Fruit fly (Drosophila melanogaster) whole organism, embryonic: ENCODE data around the gene CG1764.
A peak's percentile ranks its signal among the peaks of the same experiment; 100 is the strongest.

ENCODE experiments used
- Ada2b ChIP-seq: fragments of 200-800 bp; sonication (Bioruptor generic); IDR thresholded peaks from 2 replicates; pipeline ENCODE4 v1.3.6; 2022; ENCODE audit warnings: missing biosample characterization, missing genetic modification characterization
- CG10147 ChIP-seq: fragments of 200-800 bp; sonication (Bioruptor generic); optimal IDR thresholded peaks from 2 replicates; lab custom pipeline; 2019; ENCODE audit warnings: missing biosample characterization, mild to moderate bottlenecking, missing genetic modification characterization, moderate library complexity
- CG11093 ChIP-seq: fragments of 200-800 bp; sonication (Bioruptor generic); IDR thresholded peaks from 3 replicates; pipeline ENCODE4 v1.3.6; 2022; ENCODE audit warnings: missing biosample characterization, missing genetic modification characterization
- CG12299 ChIP-seq: fragments of 200-800 bp; sonication (Bioruptor generic); optimal IDR thresholded peaks from 2 replicates; lab custom pipeline; 2018; ENCODE audit warnings: missing biosample characterization, mild to moderate bottlenecking, missing genetic modification characterization
- CG13296 ChIP-seq: fragments of 200-800 bp; sonication (Bioruptor generic); optimal IDR thresholded peaks from 3 replicates; lab custom pipeline; 2018; ENCODE audit warnings: missing biosample characterization, mild to moderate bottlenecking, missing genetic modification characterization
- CG1529 ChIP-seq: fragments of 200-800 bp; sonication (Bioruptor generic); optimal IDR thresholded peaks from 3 replicates; lab custom pipeline; 2018; ENCODE audit warnings: missing biosample characterization, missing genetic modification characterization
- CG15601 ChIP-seq: fragments of 200-800 bp; sonication (Bioruptor generic); optimal IDR thresholded peaks from 3 replicates; lab custom pipeline; 2019; ENCODE audit warnings: missing biosample characterization, mild to moderate bottlenecking, missing genetic modification characterization, moderate library complexity
- CG1602 ChIP-seq: fragments of 200-800 bp; sonication (Bioruptor generic); optimal IDR thresholded peaks from 3 replicates; lab custom pipeline; 2016; ENCODE audit warnings: missing biosample characterization, missing genetic modification characterization
- CG16815 ChIP-seq: fragments of 200-800 bp; sonication (Bioruptor generic); optimal IDR thresholded peaks from 3 replicates; lab custom pipeline; 2017; ENCODE audit warnings: missing biosample characterization, mild to moderate bottlenecking, missing genetic modification characterization
- CG17568 ChIP-seq: fragments of 200-800 bp; sonication (Bioruptor generic); optimal IDR thresholded peaks from 2 replicates; lab custom pipeline; 2018; ENCODE audit warnings: missing biosample characterization, mild to moderate bottlenecking, missing genetic modification characterization, moderate library complexity
- CG2889 ChIP-seq: fragments of 200-800 bp; sonication (Bioruptor generic); IDR thresholded peaks from 3 replicates; pipeline ENCODE4 v1.3.6; 2022; ENCODE audit warnings: missing biosample characterization, missing genetic modification characterization
- CG30431 ChIP-seq: fragments of 200-800 bp; sonication (Bioruptor generic); optimal IDR thresholded peaks from 2 replicates; lab custom pipeline; 2017; ENCODE audit warnings: missing biosample characterization, missing genetic modification characterization
- CG34422 ChIP-seq: fragments of 200-800 bp; sonication (Bioruptor generic); IDR thresholded peaks from 3 replicates; pipeline ENCODE4 v1.3.6; 2022; ENCODE audit warnings: missing biosample characterization, missing genetic modification characterization
- CG4360 ChIP-seq: fragments of 200-800 bp; sonication (Bioruptor generic); IDR thresholded peaks from 2 replicates; pipeline ENCODE4 v1.3.6; 2022; ENCODE audit warnings: missing biosample characterization, missing genetic modification characterization
- CG43689 ChIP-seq: fragments of 200-800 bp; sonication (Bioruptor generic); IDR thresholded peaks from 2 replicates; pipeline ENCODE4 v1.3.6; 2022; ENCODE audit warnings: missing biosample characterization, missing genetic modification characterization
- CG4424 ChIP-seq: fragments of 200-800 bp; sonication (Bioruptor generic); optimal IDR thresholded peaks from 3 replicates; lab custom pipeline; 2016; ENCODE audit warnings: missing biosample characterization, missing genetic modification characterization
- CG7372 ChIP-seq: fragments of 200-800 bp; sonication (Bioruptor generic); IDR thresholded peaks from 2 replicates; pipeline ENCODE4 v1.3.6; 2022; ENCODE audit warnings: missing biosample characterization, missing genetic modification characterization
- CG7839 ChIP-seq: fragments of 200-800 bp; sonication (Bioruptor generic); optimal IDR thresholded peaks from 3 replicates; lab custom pipeline; 2018; ENCODE audit warnings: missing biosample characterization, mild to moderate bottlenecking, missing genetic modification characterization, moderate library complexity
- CG9215 ChIP-seq: fragments of 200-800 bp; sonication (Bioruptor generic); IDR thresholded peaks from 2 replicates; pipeline ENCODE4 v1.3.6; 2022; ENCODE audit warnings: missing biosample characterization, missing genetic modification characterization
- CoRest ChIP-seq: fragments of 200-800 bp; sonication (Bioruptor generic); optimal IDR thresholded peaks from 3 replicates; lab custom pipeline; 2018; ENCODE audit warnings: missing biosample characterization, mild to moderate bottlenecking, missing genetic modification characterization, moderate library complexity
- CrebB ChIP-seq: fragments of 200-800 bp; sonication (Bioruptor generic); optimal IDR thresholded peaks from 3 replicates; lab custom pipeline; 2018; ENCODE audit warnings: missing biosample characterization, mild to moderate bottlenecking, missing genetic modification characterization
- Dbx ChIP-seq: fragments of 200-800 bp; sonication (Bioruptor generic); IDR thresholded peaks from 3 replicates; pipeline ENCODE4 v1.3.6; 2022; ENCODE audit warnings: missing biosample characterization, missing genetic modification characterization
- E2f1 ChIP-seq: fragments of 200-800 bp; sonication (Bioruptor generic); IDR thresholded peaks from 2 replicates; pipeline ENCODE4 v1.3.6; 2022; ENCODE audit warnings: missing biosample characterization, missing genetic modification characterization
- Eip74EF ChIP-seq, 2 experiments: fragments of 200-800 bp in 1 of 2; fragments of >200 bp in 1 of 2; sonication (Bioruptor generic) in 1 of 2; optimal IDR thresholded peaks; 2 replicates each; lab custom pipeline; 2017 to 2019; ENCODE audit warnings: missing biosample characterization in 2 of 2, missing genetic modification characterization in 2 of 2, mild to moderate bottlenecking in 1 of 2, moderate library complexity in 1 of 2
- Mrtf ChIP-seq: fragments of 200-800 bp; sonication (Bioruptor generic); IDR thresholded peaks from 3 replicates; pipeline ENCODE4 v1.3.6; 2022; ENCODE audit warnings: missing biosample characterization, missing genetic modification characterization
- Neu2 ChIP-seq: fragments of 200-800 bp; sonication (Bioruptor generic); optimal IDR thresholded peaks from 3 replicates; lab custom pipeline; 2016; ENCODE audit warnings: missing biosample characterization, missing genetic modification characterization, borderline replicate concordance
- Oaz ChIP-seq: fragments of 200-800 bp; sonication (Bioruptor generic); IDR thresholded peaks from 2 replicates; pipeline ENCODE4 v1.3.6; 2022; ENCODE audit warnings: missing biosample characterization, missing genetic modification characterization
- PHDP ChIP-seq: fragments of 200-800 bp; sonication (Bioruptor generic); optimal IDR thresholded peaks from 3 replicates; lab custom pipeline; 2018; ENCODE audit warnings: missing biosample characterization, mild to moderate bottlenecking, missing genetic modification characterization, moderate library complexity
- YL-1 ChIP-seq: fragments of 200-800 bp; sonication (Bioruptor generic); optimal IDR thresholded peaks from 3 replicates; lab custom pipeline; 2017; ENCODE audit warnings: missing biosample characterization, mild to moderate bottlenecking, missing genetic modification characterization
- ash1 ChIP-seq: fragments of 200-800 bp; sonication (Bioruptor generic); optimal IDR thresholded peaks from 2 replicates; lab custom pipeline; 2018; ENCODE audit warnings: missing biosample characterization, mild to moderate bottlenecking, missing genetic modification characterization
- az2 ChIP-seq: fragments of 200-800 bp; sonication (Bioruptor generic); optimal IDR thresholded peaks from 3 replicates; lab custom pipeline; 2016; ENCODE audit warnings: missing biosample characterization, missing genetic modification characterization
- bsh ChIP-seq, 2 experiments: fragments of 200-800 bp; sonication (Bioruptor generic); optimal IDR thresholded peaks; 2 replicates each; lab custom pipeline; 2017 to 2018; ENCODE audit warnings: mild to moderate bottlenecking in 2 of 2, missing biosample characterization in 2 of 2, missing genetic modification characterization in 2 of 2, moderate library complexity in 1 of 2
- gcm2 ChIP-seq: fragments of 200-800 bp; sonication (Bioruptor generic); optimal IDR thresholded peaks from 2 replicates; lab custom pipeline; 2016; ENCODE audit warnings: missing biosample characterization, missing genetic modification characterization
- gem ChIP-seq: fragments of 200-800 bp; sonication (Bioruptor generic); optimal IDR thresholded peaks from 2 replicates; lab custom pipeline; 2019; ENCODE audit warnings: missing biosample characterization, mild to moderate bottlenecking, missing genetic modification characterization, moderate library complexity
- gfzf ChIP-seq: fragments of 200-800 bp; sonication (Bioruptor generic); optimal IDR thresholded peaks from 2 replicates; lab custom pipeline; 2016; ENCODE audit warnings: missing biosample characterization, mild to moderate bottlenecking, missing genetic modification characterization, moderate library complexity
- hb ChIP-seq: fragments of 200-800 bp; sonication (Bioruptor generic); IDR thresholded peaks from 3 replicates; pipeline ENCODE4 v1.3.6; 2022; ENCODE audit warnings: missing biosample characterization, missing genetic modification characterization; ENCODE audit not compliant: partially characterized antibody
- klu ChIP-seq: fragments of 200-800 bp; sonication (Bioruptor generic); IDR thresholded peaks from 2 replicates; pipeline ENCODE4 v1.3.6; 2022; ENCODE audit warnings: missing biosample characterization, missing genetic modification characterization
- lab ChIP-seq: fragments of 200-800 bp; sonication (Bioruptor generic); optimal IDR thresholded peaks from 3 replicates; lab custom pipeline; 2017; ENCODE audit warnings: missing biosample characterization, missing genetic modification characterization, mild to moderate bottlenecking, moderate library complexity, missing genetic modification reagents
- lmd ChIP-seq: fragments of 200-800 bp; sonication (Bioruptor generic); IDR thresholded peaks from 2 replicates; pipeline ENCODE4 v1.3.6; 2022; ENCODE audit warnings: missing biosample characterization, missing genetic modification characterization
- nmo ChIP-seq: fragments of 200-800 bp; sonication (Bioruptor generic); optimal IDR thresholded peaks from 2 replicates; lab custom pipeline; 2018; ENCODE audit warnings: missing biosample characterization, mild to moderate bottlenecking, missing genetic modification characterization, moderate library complexity
- onecut ChIP-seq: fragments of 200-800 bp; sonication (Bioruptor generic); IDR thresholded peaks from 2 replicates; pipeline ENCODE4 v1.3.6; 2022; ENCODE audit warnings: missing biosample characterization, missing genetic modification characterization
- pita ChIP-seq: fragments of 200-800 bp; sonication (Bioruptor generic); optimal IDR thresholded peaks from 2 replicates; lab custom pipeline; 2017; ENCODE audit warnings: missing biosample characterization, mild to moderate bottlenecking, missing genetic modification characterization
- pum ChIP-seq: fragments of 200-800 bp; sonication (Bioruptor generic); optimal IDR thresholded peaks from 2 replicates; lab custom pipeline; 2016; ENCODE audit warnings: missing biosample characterization, missing genetic modification characterization
- pzg ChIP-seq: fragments of 200-800 bp; sonication (Bioruptor generic); optimal IDR thresholded peaks from 3 replicates; lab custom pipeline; 2018; ENCODE audit warnings: missing biosample characterization, mild to moderate bottlenecking, missing genetic modification characterization, moderate library complexity
- ro ChIP-seq: fragments of 200-800 bp; sonication (Bioruptor generic); IDR thresholded peaks from 2 replicates; pipeline ENCODE4 v1.3.6; 2022; ENCODE audit warnings: missing biosample characterization, missing genetic modification characterization
- scrt ChIP-seq: fragments of 200-800 bp; sonication (Bioruptor generic); optimal IDR thresholded peaks from 2 replicates; lab custom pipeline; 2018; ENCODE audit warnings: missing biosample characterization, mild to moderate bottlenecking, missing genetic modification characterization, moderate library complexity
- sens-2 ChIP-seq: fragments of 200-800 bp; sonication (Bioruptor generic); IDR thresholded peaks from 2 replicates; pipeline ENCODE4 v1.3.6; 2022; ENCODE audit warnings: missing biosample characterization, missing genetic modification characterization
- sqz ChIP-seq: fragments of 200-800 bp; sonication (Bioruptor generic); optimal IDR thresholded peaks from 3 replicates; lab custom pipeline; 2018; ENCODE audit warnings: missing biosample characterization, mild to moderate bottlenecking, missing genetic modification characterization
- tin ChIP-seq: fragments of 200-800 bp; sonication (Bioruptor generic); optimal IDR thresholded peaks from 3 replicates; lab custom pipeline; 2016; ENCODE audit warnings: missing biosample characterization, missing genetic modification characterization
- wdn ChIP-seq: fragments of 200-800 bp; sonication (Bioruptor generic); IDR thresholded peaks from 2 replicates; pipeline ENCODE4 v1.3.6; 2022; ENCODE audit warnings: missing biosample characterization, missing genetic modification characterization

Gene CG1764

DNA sequence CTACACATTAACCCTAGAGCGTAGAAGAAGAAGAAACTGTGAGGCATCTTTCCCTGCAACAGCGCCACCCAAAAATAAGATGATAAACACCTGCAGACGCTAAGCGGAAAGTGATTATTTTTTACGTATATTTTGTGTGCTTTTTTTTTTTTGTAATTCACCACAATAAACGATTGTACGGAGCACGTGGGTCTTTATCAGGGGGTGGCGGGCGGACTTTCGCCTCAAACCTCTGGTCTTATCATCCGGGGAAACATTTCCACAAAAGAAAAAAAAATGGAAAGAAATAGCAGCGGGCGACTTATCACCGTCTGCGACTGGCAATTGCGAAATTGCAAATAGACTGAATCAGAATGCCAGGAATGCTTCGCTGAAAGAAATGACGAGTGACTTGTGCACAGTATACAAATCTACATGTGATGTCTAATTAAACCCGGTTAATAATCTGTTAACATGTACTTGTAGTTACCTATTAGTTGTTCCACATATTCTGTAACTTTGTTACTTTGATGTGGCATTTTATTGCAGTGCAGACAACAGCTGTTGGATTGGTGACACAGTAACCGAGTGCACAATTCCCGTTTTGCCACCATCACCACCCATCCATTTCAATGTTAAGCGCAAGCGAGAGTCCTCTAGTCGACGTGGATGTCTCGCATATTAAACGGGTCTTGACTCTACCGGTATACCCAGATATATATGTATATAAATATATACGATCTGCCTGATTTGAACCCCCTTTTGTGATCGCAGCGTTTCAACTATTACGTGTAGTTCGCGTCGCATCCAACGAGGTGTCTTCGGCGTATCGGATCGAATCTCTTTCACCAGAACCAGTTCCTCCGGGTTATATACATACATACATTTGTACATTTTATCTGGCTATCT, 29.8 kb upstream of the CG1764 start (continued):
- no peak for TF ChIP-seq CG2889
- TF ChIP-seq sens-2 (GFP tag; lab: Robert Waterston, UW): no peak
- TF ChIP-seq CG4424 (GFP tag; lab: Kevin White, UChicago): no peak
- TF ChIP-seq scrt (GFP tag; lab: Kevin White, UChicago): no peak
- TF ChIP-seq CG7839 (tag; lab: Kevin White, UChicago): peak; percentile 7
- peak; percentile 11 to 25 for TF ChIP-seq bsh (GFP tag; optimal IDR thresholded peaks at IDR 0.05; lab: Kevin White, UChicago)
- TF ChIP-seq klu (GFP tag; lab: Robert Waterston, UW): no peak
- no peak for TF ChIP-seq CG15601 (tag; lab: Kevin White, UChicago)
- no peak for TF ChIP-seq CG9215 (GFP tag; lab: Robert Waterston, UW)
- no peak for TF ChIP-seq ro (GFP tag; lab: Robert Waterston, UW)
- TF ChIP-seq CoRest (tag; lab: Kevin White, UChicago): no peak
- TF ChIP-seq az2: no peak
- no peak for TF ChIP-seq pzg (GFP tag; lab: Kevin White, UChicago)
- TF ChIP-seq CG17568: no peak
- TF ChIP-seq gfzf: no peak
- no peak for TF ChIP-seq CG1529 (GFP tag; lab: Kevin White, UChicago)
- peak; percentile 46 for TF ChIP-seq gem (tag; lab: Kevin White, UChicago)
- TF ChIP-seq Mrtf (GFP tag; lab: Robert Waterston, UW): no peak
- TF ChIP-seq CG4360: no peak
- TF ChIP-seq CG30431 (GFP tag; lab: Kevin White, UChicago): no peak
- no peak for TF ChIP-seq CrebB
- TF ChIP-seq Neu2 (GFP tag; lab: Kevin White, UChicago): no peak
- no peak for TF ChIP-seq Ada2b (GFP tag; lab: Robert Waterston, UW)
- no peak for TF ChIP-seq YL-1 (GFP tag; lab: Kevin White, UChicago)
- no peak for TF ChIP-seq lmd (GFP tag; lab: Robert Waterston, UW)
- TF ChIP-seq CG13296: no peak
- TF ChIP-seq gcm2 (GFP tag; lab: Kevin White, UChicago): no peak
- no peak for TF ChIP-seq nmo (GFP tag; lab: Kevin White, UChicago)
- TF ChIP-seq CG11093 (GFP tag; lab: Robert Waterston, UW): no peak
- TF ChIP-seq Eip74EF (GFP tag; optimal IDR thresholded peaks at IDR 0.05; lab: Kevin White, UChicago): no peak
- no peak for TF ChIP-seq E2f1 (GFP tag; lab: Robert Waterston, UW)
- TF ChIP-seq sqz (GFP tag; lab: Kevin White, UChicago): no peak
- no peak for TF ChIP-seq CG10147 (GFP tag; lab: Kevin White, UChicago)
- TF ChIP-seq hb: no peak
- no peak for TF ChIP-seq Oaz (GFP tag; lab: Robert Waterston, UW)
- no peak for TF ChIP-seq wdn (GFP tag; lab: Robert Waterston, UW)
- no peak for TF ChIP-seq pum (GFP tag; lab: Kevin White, UChicago)
- TF ChIP-seq pita (GFP tag; lab: Kevin White, UChicago): no peak
- TF ChIP-seq CG7372 (GFP tag; lab: Robert Waterston, UW): no peak
- no peak for TF ChIP-seq CG12299 (tag; lab: Kevin White, UChicago)
- TF ChIP-seq tin (GFP tag; lab: Kevin White, UChicago): no peak
- TF ChIP-seq ash1 (GFP tag; lab: Kevin White, UChicago): no peak
- TF ChIP-seq PHDP (tag; lab: Kevin White, UChicago): no peak
- TF ChIP-seq CG34422: no peak
- no peak for TF ChIP-seq CG1602 (GFP tag; lab: Kevin White, UChicago)
- TF ChIP-seq CG43689 (GFP tag; lab: Robert Waterston, UW): no peak
- TF ChIP-seq Dbx (GFP tag; lab: Robert Waterston, UW): 0 out of 3 replicates have a peak, but pooled peaks have one; percentile 13
- TF ChIP-seq onecut (GFP tag; lab: Robert Waterston, UW): no peak
- peak; percentile 5 for TF ChIP-seq lab
- TF ChIP-seq CG16815 (GFP tag; lab: Kevin White, UChicago): no peak
